Fruit fly (Drosophila melanogaster): ENCODE results near the gene Bin1.

Bin1 gene

DNA sequence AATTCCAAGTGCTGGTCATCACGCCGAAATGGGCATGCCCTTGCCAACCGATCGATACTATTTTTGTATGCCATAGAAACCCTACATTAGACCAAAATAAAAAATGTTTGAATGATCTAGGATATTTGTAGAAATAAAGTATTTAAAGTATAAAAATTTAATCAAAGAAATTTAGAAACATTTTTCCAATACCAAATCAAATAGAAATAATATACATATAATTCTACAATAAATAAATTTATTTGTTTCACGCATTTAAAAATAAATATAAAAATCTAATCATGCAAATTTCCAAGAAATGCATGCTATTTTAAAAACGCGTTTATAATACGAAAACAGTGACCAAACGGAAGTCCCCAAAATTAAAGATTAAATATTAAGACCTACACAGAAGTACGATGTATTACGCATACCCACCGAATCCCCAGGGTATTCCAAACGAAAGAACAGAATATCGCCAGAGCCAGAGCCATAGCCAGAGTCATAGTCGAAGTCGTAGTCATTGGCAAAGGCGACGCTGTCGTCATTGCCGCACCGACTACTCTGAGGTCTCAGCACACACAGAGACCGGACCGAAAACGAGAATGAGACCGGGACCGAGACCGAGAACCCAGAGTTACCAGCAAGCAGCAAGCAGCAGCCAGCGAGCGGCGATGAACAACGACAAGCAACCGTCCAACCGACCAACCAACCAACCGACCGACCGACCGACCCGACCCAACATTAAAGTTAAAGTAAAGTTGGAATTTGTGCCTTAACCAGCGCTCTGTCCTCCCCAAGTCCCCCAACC lies 19.8 kb upstream of the Bin1 start (continued):
- TF ChIP-seq run (tag; optimal IDR thresholded peaks at IDR 0.05) (no peak), zfh1 (GFP tag; IDR thresholded peaks at IDR 0.05) (0 out of 3 replicates have a peak, but pooled peaks have one; percentile 4), eyg (GFP tag; optimal IDR thresholded peaks at IDR 0.05) (no peak), CG18599 (GFP tag; optimal IDR thresholded peaks at IDR 0.05) (peak; percentile 52), CG14441 (GFP tag; IDR thresholded peaks at IDR 0.05) (peak; percentile 25; the same call in 1 of the 2 replicates), CG6175 (GFP tag; IDR thresholded peaks at IDR 0.05) (peak; percentile 77; the same call in 2 of the 3 replicates), Lhr (GFP tag; optimal IDR thresholded peaks at IDR 0.05) (no peak), Fer3 (tag; optimal IDR thresholded peaks at IDR 0.05) (peak; percentile 23), CG18619 (GFP tag; optimal IDR thresholded peaks at IDR 0.05) (peak; percentile 49), BtbVII (GFP tag; optimal IDR thresholded peaks at IDR 0.05) (peak; percentile 40), seq (GFP tag; IDR thresholded peaks at IDR 0.05) (peak; percentile 24; the same call in 1 of the 2 replicates), Hr51 (GFP tag; optimal IDR thresholded peaks at IDR 0.05) (peak in 1 of 2 experiments; percentile 64), abd-A (tag; optimal IDR thresholded peaks at IDR 0.05) (peak; percentile 59), CG7556 (GFP tag; optimal IDR thresholded peaks at IDR 0.05) (peak; percentile 78), ERR (GFP tag; optimal IDR thresholded peaks at IDR 0.05) (no peak), mirr (GFP tag; optimal IDR thresholded peaks at IDR 0.05) (peak; percentile 22), CG10209 (GFP tag; optimal IDR thresholded peaks at IDR 0.05) (peak; percentile 41), CG10979 (tag; optimal IDR thresholded peaks at IDR 0.05) (peak; percentile 64), Camta (GFP tag; optimal IDR thresholded peaks at IDR 0.05) (no peak), Gsc (GFP tag; IDR thresholded peaks at IDR 0.05) (no peak), CG2889 (GFP tag; IDR thresholded peaks at IDR 0.05) (no peak), al (GFP tag; IDR thresholded peaks at IDR 0.05) (0 out of 2 replicates have a peak, but pooled peaks have one; percentile 11), Bgb (GFP tag; IDR thresholded peaks at IDR 0.05; ENCODE audit: partially characterized antibody) (peak; percentile 35; the same call in 1 of the 2 replicates), CG12942 (GFP tag; optimal IDR thresholded peaks at IDR 0.05) (no peak), Xbp1 (GFP tag; optimal IDR thresholded peaks at IDR 0.05) (peak; percentile 37), CG4854 (GFP tag; optimal IDR thresholded peaks at IDR 0.05) (no peak), dysf (GFP tag; IDR thresholded peaks at IDR 0.05) (peak; percentile 39; the same call in 1 of the 3 replicates), pan (optimal IDR thresholded peaks at IDR 0.05) (no peak), pan (GFP tag; optimal IDR thresholded peaks at IDR 0.05 in 1 of 2, IDR thresholded peaks at IDR 0.05 in 1 of 2) (peak in 1 of 2 experiments; percentile 41), sob (GFP tag; IDR thresholded peaks at IDR 0.05) (peak; percentile 41), CG10543 (GFP tag; optimal IDR thresholded peaks at IDR 0.05) (peak; percentile 83), sens-2 (GFP tag; IDR thresholded peaks at IDR 0.05) (peak; percentile 8; the same call in 1 of the 2 replicates), CG11696 (GFP tag; IDR thresholded peaks at IDR 0.05) (peak; percentile 37; the same call in 1 of the 2 replicates), Chrac-16 (GFP tag; optimal IDR thresholded peaks at IDR 0.05) (peak; percentile 17), sisA (GFP tag; IDR thresholded peaks at IDR 0.05) (peak; percentile 3; the same call in 1 of the 2 replicates), CG7786 (GFP tag; optimal IDR thresholded peaks at IDR 0.05) (no peak), HHEX (GFP tag; optimal IDR thresholded peaks at IDR 0.05) (peak; percentile 43), CG2199 (GFP tag; IDR thresholded peaks at IDR 0.05) (peak; percentile 85; the same call in 2 of the 3 replicates), her (GFP tag; optimal IDR thresholded peaks at IDR 0.05) (no peak), sens (GFP tag) (peak; percentile 74), CG13624 (GFP tag; optimal IDR thresholded peaks at IDR 0.05) (peak; percentile 16), CG9437 (GFP tag; optimal IDR thresholded peaks at IDR 0.05) (peak; percentile 60), Max (GFP tag; optimal IDR thresholded peaks at IDR 0.05) (peak; percentile 26), crol (GFP tag; IDR thresholded peaks at IDR 0.05) (peak; percentile 24; the same call in 1 of the 2 replicates), CkIIα-i1 (GFP tag; IDR thresholded peaks at IDR 0.05) (no peak), Spps (tag; optimal IDR thresholded peaks at IDR 0.05) (peak; percentile 51), Aef1 (GFP tag; IDR thresholded peaks at IDR 0.05) (0 out of 3 replicates have a peak, but pooled peaks have one; percentile 11), phol (tag; optimal IDR thresholded peaks at IDR 0.05) (peak; percentile 55), CG8388 (GFP tag; optimal IDR thresholded peaks at IDR 0.05) (peak; percentile 59)
